Fruit fly (Drosophila melanogaster) whole organism: ENCODE data around the gene mRpL19.

ENCODE experiments used
- pan ChIP-seq: fragments of >200 bp; optimal IDR thresholded peaks from 2 replicates; lab custom pipeline; 2017
- psq ChIP-seq: fragments of >200 bp; optimal IDR thresholded peaks from 2 replicates; lab custom pipeline; 2017

DNA sequence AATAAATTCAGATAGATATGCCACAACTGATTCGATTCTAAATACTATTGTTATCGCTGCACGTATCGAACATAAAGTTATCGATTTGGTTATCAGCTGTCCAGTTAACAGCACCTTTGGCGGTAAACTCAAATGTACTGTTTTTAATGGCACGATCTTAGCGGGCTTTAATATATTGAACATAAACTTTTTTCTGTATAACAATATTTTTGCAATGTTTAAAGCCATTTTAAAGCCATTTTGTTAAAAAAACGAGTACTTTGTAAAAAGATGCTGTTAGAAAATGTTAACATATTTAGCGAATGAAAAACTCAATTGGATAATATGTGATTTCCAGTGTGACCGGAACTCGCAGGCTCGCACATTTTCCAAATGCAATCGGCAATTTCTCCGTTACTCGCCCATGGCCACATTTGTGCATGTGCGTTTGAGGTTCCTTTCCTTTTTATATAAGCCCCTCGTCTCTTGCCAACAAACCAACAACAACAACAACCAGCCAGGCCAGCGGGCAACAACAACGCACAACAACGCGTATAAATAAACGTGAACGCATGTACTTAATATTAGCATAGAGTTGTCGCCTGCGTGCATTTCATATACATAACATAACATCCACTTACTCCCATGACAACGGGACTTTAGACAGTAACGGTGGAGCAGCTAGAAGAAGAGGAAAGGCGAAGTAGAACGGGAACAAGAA lies 42.1 kb downstream of the mRpL19 start, which contains the start of gene TMEM216:
- TF ChIP-seq pan (lab: Kevin White, UChicago), result no peak
- no peak for TF ChIP-seq psq (lab: Kevin White, UChicago)
